Worm (Caenorhabditis elegans): ENCODE data around the gene R07E5.19.

Gene R07E5.19

DNA sequence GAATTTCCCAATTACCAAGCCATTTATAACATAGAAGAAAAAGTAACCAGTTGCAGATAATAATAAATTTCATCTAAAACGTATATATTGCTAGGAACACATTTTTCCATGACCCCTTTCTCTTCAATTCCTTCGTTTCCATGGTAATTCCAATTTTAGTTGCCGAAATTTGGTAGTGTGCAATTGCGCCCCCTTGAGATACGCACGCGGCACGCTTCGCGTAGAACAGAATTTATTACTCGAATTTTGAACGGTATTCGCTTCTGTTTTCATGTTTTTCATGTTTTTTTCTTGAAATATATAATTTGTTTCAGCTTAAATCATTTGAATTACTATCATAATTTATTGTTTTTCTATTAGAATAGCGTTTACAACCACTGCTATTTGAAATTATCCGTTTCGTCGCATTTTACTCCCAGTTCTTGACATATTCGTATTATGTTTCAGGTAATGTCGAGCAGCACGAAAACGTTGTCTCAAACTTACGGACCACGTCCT, 13.5 kb downstream of the R07E5.19 start, which contains the start of the genes R07E5.17 and snfc-5:
Gene R07E5.17 (minus strand): TSS at position 98 of the 498 bp plus-strand sequence.
Gene snfc-5 (plus strand): TSS at position 448 of the 498 bp plus-strand sequence.
- no peak for TF ChIP-seq med-1 (GFP tag; optimal IDR thresholded peaks at IDR 0.05; ENCODE audit: insufficient read depth)
- no peak for TF ChIP-seq cog-1 (tag; optimal IDR thresholded peaks at IDR 0.05)
- no peak for TF ChIP-seq ztf-29 (GFP tag; IDR thresholded peaks at IDR 0.05)
- no peak for TF ChIP-seq T22C8.4 (GFP tag; IDR thresholded peaks at IDR 0.05)
- TF ChIP-seq klf-2 (GFP tag; conservative IDR thresholded peaks at IDR 0.05): no peak
- no peak for TF ChIP-seq flt-1 (GFP tag; IDR thresholded peaks at IDR 0.05)
- TF ChIP-seq ref-1 (GFP tag; conservative IDR thresholded peaks at IDR 0.05): no peak
- no peak for TF ChIP-seq ztf-23 (GFP tag; IDR thresholded peaks at IDR 0.05)
- no peak for TF ChIP-seq tab-1 (GFP tag; IDR thresholded peaks at IDR 0.05)

DNA sequence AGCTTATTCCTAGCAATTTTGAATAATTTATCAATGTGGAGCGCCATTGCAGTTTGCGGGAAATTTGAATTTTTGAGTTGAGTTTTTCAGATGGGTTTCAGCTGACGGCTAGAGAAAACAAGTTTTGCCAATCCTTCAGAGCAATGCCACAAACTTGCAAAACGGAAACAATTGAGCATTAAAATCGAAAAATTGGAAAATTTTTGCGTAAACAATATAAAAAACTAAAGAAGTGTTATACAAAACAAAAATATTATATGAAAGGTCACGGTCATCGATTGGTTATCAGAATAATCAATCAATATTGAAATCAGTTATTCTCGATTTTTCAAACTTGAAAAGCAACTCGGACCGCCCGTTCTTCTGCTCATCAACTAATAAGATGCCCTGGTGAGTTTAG, 16.7 kb downstream of the R07E5.19 start, which contains the start of gene R07E5.15:
Gene R07E5.15 (plus strand): TSS at position 301 of the 400 bp plus-strand sequence.
- TF ChIP-seq cog-1 (tag; optimal IDR thresholded peaks at IDR 0.05): no peak
- no peak for TF ChIP-seq ref-1 (GFP tag; conservative IDR thresholded peaks at IDR 0.05)
- TF ChIP-seq tab-1 (GFP tag; IDR thresholded peaks at IDR 0.05): no peak
- TF ChIP-seq med-1 (GFP tag; optimal IDR thresholded peaks at IDR 0.05; ENCODE audit: insufficient read depth): no peak
- no peak for TF ChIP-seq klf-2 (GFP tag; conservative IDR thresholded peaks at IDR 0.05)
- TF ChIP-seq ztf-23 (GFP tag; IDR thresholded peaks at IDR 0.05): no peak
- no peak for TF ChIP-seq T22C8.4 (GFP tag; IDR thresholded peaks at IDR 0.05)
- TF ChIP-seq flt-1 (GFP tag; IDR thresholded peaks at IDR 0.05): no peak

DNA sequence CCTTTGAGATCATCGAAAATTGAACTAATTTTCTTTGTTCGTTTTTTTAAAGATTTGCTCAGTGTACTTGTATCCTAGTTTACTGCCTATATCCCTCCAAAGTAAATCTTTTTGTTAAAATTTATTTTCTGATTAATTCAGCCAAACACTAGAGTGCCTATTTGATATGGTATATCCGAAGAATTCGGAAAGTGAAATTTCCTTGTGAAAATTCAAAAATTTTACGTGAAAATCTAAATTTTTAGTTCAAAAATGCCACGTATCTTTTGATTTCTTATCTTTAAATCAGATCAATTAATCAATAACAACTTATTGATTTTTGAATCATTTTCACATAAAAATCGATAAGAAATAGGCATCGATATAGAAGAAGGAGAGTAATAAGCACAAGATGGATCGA, 19.4 kb downstream of the R07E5.19 start, which contains the start of gene R07E5.6:
Gene R07E5.6 (plus strand): TSS at position 301 of the 400 bp plus-strand sequence.
- TF ChIP-seq tab-1 (GFP tag; IDR thresholded peaks at IDR 0.05): no peak
- no peak for TF ChIP-seq ref-1 (GFP tag; conservative IDR thresholded peaks at IDR 0.05)
- TF ChIP-seq med-1 (GFP tag; optimal IDR thresholded peaks at IDR 0.05; ENCODE audit: insufficient read depth): no peak
- TF ChIP-seq cog-1 (tag; optimal IDR thresholded peaks at IDR 0.05): no peak
- no peak for TF ChIP-seq ztf-23 (GFP tag; IDR thresholded peaks at IDR 0.05)
- TF ChIP-seq T22C8.4 (GFP tag; IDR thresholded peaks at IDR 0.05): no peak
- no peak for TF ChIP-seq klf-2 (GFP tag; conservative IDR thresholded peaks at IDR 0.05)
- no peak for TF ChIP-seq ztf-29 (GFP tag; IDR thresholded peaks at IDR 0.05)
- no peak for TF ChIP-seq flt-1 (GFP tag; IDR thresholded peaks at IDR 0.05)

DNA sequence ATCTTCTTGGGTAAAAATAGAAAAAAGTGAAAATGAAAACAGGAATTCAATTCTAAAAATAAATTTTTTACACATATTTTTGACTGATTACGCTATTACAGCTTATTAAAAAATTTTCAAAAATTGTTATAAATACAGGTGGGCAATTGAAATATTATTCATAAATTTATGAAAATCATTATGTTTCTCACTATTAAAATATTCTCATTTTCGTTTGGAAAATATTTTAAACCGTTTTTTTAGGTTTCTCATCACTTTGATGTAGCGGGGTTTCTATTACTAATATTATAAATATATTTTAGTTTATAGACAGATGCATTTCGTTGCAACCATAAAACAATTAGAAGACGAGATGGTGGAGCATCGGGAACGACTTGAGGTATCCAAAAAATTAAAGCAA, 20.7 kb downstream of the R07E5.19 start, which contains the start of gene R07E5.5:
Gene R07E5.5 (plus strand): TSS at position 301 of the 400 bp plus-strand sequence.
- TF ChIP-seq klf-2 (GFP tag; conservative IDR thresholded peaks at IDR 0.05) (no peak), cog-1 (tag; optimal IDR thresholded peaks at IDR 0.05) (no peak), ztf-29 (GFP tag; IDR thresholded peaks at IDR 0.05) (no peak), ref-1 (GFP tag; conservative IDR thresholded peaks at IDR 0.05) (no peak), med-1 (GFP tag; optimal IDR thresholded peaks at IDR 0.05; ENCODE audit: insufficient read depth) (no peak), flt-1 (GFP tag; IDR thresholded peaks at IDR 0.05) (no peak), tab-1 (GFP tag; IDR thresholded peaks at IDR 0.05) (no peak), T22C8.4 (GFP tag; IDR thresholded peaks at IDR 0.05) (no peak), ztf-23 (GFP tag; IDR thresholded peaks at IDR 0.05) (no peak)

DNA sequence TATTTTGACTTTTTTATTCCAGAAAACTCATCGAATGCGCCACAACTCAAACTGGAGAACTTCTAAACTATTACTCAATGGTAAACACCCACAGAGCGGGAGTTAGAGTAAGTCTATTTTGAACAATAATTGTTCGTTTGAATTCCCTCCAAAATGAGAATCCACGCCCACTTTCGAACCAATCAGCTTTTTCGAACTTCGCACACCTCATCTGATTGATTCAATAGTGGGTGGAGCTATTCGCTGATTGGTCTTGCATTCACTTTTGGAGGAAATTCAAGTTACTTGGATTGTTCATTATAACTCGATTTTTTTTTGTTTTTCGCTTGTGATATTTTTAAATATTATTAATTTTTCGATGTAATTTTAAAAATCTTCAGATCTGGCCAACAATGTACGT, 22.0 kb downstream of the R07E5.19 start:
- TF ChIP-seq ztf-29 (GFP tag; IDR thresholded peaks at IDR 0.05) (no peak), flt-1 (GFP tag; IDR thresholded peaks at IDR 0.05) (no peak), med-1 (GFP tag; optimal IDR thresholded peaks at IDR 0.05; ENCODE audit: insufficient read depth) (no peak), klf-2 (GFP tag; conservative IDR thresholded peaks at IDR 0.05) (no peak), T22C8.4 (GFP tag; IDR thresholded peaks at IDR 0.05) (no peak), ztf-23 (GFP tag; IDR thresholded peaks at IDR 0.05) (no peak), cog-1 (tag; optimal IDR thresholded peaks at IDR 0.05) (no peak), tab-1 (GFP tag; IDR thresholded peaks at IDR 0.05) (no peak), ref-1 (GFP tag; conservative IDR thresholded peaks at IDR 0.05) (no peak)

DNA sequence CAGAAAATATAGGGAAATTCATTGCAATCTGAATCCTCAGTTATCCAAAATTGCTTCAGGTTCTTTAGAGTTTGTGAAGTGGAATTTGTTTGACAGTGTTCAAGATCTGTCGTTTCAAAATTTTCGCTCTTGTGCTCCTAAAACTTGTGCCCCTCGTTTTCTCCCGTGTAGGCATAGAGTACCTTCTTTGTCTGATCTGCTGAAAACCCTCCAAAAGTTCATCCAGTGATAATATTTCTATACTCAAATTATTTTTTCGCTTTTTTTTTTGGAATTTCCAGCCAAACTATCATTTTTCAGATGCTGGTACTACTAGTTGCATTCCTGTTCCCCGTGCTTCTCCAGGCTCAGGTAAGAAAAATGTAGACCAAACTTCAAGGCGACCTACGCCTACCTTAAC, 23.4 kb downstream of the R07E5.19 start, which contains the start of gene R07E5.4:
Gene R07E5.4 (plus strand): TSS at position 301 of the 400 bp plus-strand sequence.
- TF ChIP-seq ztf-23 (GFP tag; IDR thresholded peaks at IDR 0.05): no peak
- no peak for TF ChIP-seq T22C8.4 (GFP tag; IDR thresholded peaks at IDR 0.05)
- TF ChIP-seq med-1 (GFP tag; optimal IDR thresholded peaks at IDR 0.05; ENCODE audit: insufficient read depth): no peak
- TF ChIP-seq ztf-29 (GFP tag; IDR thresholded peaks at IDR 0.05): no peak
- TF ChIP-seq ref-1 (GFP tag; conservative IDR thresholded peaks at IDR 0.05): no peak
- TF ChIP-seq flt-1 (GFP tag; IDR thresholded peaks at IDR 0.05): no peak
- TF ChIP-seq cog-1 (tag; optimal IDR thresholded peaks at IDR 0.05): no peak
- TF ChIP-seq tab-1 (GFP tag; IDR thresholded peaks at IDR 0.05): no peak
- no peak for TF ChIP-seq klf-2 (GFP tag; conservative IDR thresholded peaks at IDR 0.05)

DNA sequence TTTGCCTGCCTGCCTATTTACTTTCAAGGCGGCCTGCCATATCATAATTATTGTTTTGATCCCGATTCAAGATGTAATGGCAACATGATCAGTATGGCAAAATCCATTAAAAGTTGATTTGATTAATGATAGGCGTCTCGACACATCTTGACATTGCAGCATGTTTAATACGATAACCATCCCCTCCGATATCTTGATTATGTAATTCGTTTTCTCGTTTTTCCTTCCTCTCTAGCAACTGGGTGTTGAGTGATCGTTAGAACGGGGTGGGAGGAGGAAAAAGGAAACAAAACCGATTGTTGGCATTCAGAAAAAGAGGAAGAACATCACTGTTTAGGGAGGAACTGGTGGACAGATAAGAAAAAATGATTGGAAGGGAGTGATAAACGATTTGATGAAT, 25.9 kb downstream of the R07E5.19 start:
- TF ChIP-seq ref-1 (GFP tag; conservative IDR thresholded peaks at IDR 0.05) (no peak), ztf-29 (GFP tag; IDR thresholded peaks at IDR 0.05) (no peak), cog-1 (tag; optimal IDR thresholded peaks at IDR 0.05) (no peak), med-1 (GFP tag; optimal IDR thresholded peaks at IDR 0.05; ENCODE audit: insufficient read depth) (no peak), ztf-23 (GFP tag; IDR thresholded peaks at IDR 0.05) (no peak), flt-1 (GFP tag; IDR thresholded peaks at IDR 0.05) (no peak), T22C8.4 (GFP tag; IDR thresholded peaks at IDR 0.05) (no peak), tab-1 (GFP tag; IDR thresholded peaks at IDR 0.05) (no peak), klf-2 (GFP tag; conservative IDR thresholded peaks at IDR 0.05) (no peak)

DNA sequence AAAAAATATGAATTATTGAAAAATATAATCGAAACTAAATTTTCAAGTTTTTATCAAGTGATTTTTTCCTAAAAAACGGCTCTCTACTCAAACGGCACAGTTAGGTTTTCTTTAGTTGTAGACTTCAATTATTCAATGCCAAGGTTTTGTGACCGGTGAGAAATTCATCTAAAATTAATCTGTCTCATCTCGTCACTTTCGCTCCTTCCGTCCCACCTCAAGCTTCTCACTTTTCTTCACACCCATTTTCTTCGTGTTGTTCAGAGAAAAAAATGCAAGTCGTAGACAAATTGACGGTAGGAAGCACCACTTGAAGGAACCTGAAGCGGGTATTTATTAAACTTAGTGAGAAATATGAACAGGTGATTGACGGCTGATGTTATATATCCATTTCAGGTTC, 26.5 kb downstream of the R07E5.19 start:
- TF ChIP-seq cog-1 (tag; optimal IDR thresholded peaks at IDR 0.05): no peak
- TF ChIP-seq tab-1 (GFP tag; IDR thresholded peaks at IDR 0.05): no peak
- no peak for TF ChIP-seq ztf-29 (GFP tag; IDR thresholded peaks at IDR 0.05)
- no peak for TF ChIP-seq ref-1 (GFP tag; conservative IDR thresholded peaks at IDR 0.05)
- TF ChIP-seq med-1 (GFP tag; optimal IDR thresholded peaks at IDR 0.05; ENCODE audit: insufficient read depth): no peak

DNA sequence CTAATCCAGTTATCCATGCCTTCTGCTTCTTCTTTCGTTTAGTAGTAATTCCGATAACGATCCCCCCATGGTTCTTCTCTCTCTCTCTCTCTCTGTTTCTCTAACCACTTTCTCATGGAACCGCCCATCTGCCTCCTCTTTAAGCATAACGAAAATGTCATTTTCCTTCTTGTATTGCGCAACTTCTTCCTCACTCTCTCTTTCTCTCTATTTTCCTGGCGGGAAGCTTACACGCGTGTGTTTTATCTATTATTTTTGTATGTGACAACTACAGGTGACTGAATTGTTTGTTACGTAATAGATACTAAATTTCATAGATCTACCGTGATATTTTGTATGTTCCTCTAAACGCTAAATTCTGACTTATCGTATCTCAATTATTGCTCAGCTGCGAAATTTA, 27.4 kb downstream of the R07E5.19 start:
- no peak for TF ChIP-seq tab-1 (GFP tag; IDR thresholded peaks at IDR 0.05)
- TF ChIP-seq klf-2 (GFP tag; conservative IDR thresholded peaks at IDR 0.05): no peak
- TF ChIP-seq ztf-23 (GFP tag; IDR thresholded peaks at IDR 0.05): no peak
- TF ChIP-seq T22C8.4 (GFP tag; IDR thresholded peaks at IDR 0.05): no peak
- TF ChIP-seq cog-1 (tag; optimal IDR thresholded peaks at IDR 0.05): no peak
- TF ChIP-seq flt-1 (GFP tag; IDR thresholded peaks at IDR 0.05): no peak
- no peak for TF ChIP-seq ztf-29 (GFP tag; IDR thresholded peaks at IDR 0.05)
- TF ChIP-seq med-1 (GFP tag; optimal IDR thresholded peaks at IDR 0.05; ENCODE audit: insufficient read depth): no peak
- no peak for TF ChIP-seq ref-1 (GFP tag; conservative IDR thresholded peaks at IDR 0.05)

Data from whole organism, midembryonic.